Worm (Caenorhabditis elegans): ENCODE data around the gene F59B2.3.

DNA sequence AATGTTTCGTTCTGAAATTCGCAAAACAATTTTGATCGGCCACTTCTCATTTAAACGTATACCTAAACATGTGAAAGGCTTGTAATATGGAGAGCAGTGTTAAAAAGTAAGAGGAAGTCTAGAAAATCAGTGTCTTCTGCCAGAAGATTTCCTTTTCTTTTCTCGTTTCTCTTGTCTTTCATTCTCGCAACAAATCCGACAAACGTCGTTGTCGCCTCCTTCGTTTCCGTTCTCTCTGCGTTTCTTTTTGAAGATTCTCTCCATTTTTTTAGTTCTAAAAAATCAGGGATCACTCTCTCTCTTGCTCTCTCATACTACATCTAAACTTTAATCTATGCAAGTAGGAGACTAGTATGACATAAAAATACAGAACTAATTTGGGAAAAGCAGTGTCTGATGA, 47.7 kb upstream of the F59B2.3 start:
- TF ChIP-seq xbp-1 (tag; optimal IDR thresholded peaks at IDR 0.05) (no peak), vab-15 (tag; optimal IDR thresholded peaks at IDR 0.05) (no peak), nhr-12 (tag; optimal IDR thresholded peaks at IDR 0.05) (no peak), unc-86 (tag; optimal IDR thresholded peaks at IDR 0.05) (no peak), snpc-4 (tag; optimal IDR thresholded peaks at IDR 0.05) (no peak), lin-39 (tag; optimal IDR thresholded peaks at IDR 0.05) (no peak), mab-9 (GFP tag; IDR thresholded peaks at IDR 0.05) (no peak), nhr-77 (tag; optimal IDR thresholded peaks at IDR 0.05) (no peak), nhr-11 (tag; optimal IDR thresholded peaks at IDR 0.05) (no peak)
